Fruit fly (Drosophila melanogaster): ENCODE data around the gene pkm.
A peak's percentile ranks its signal among the peaks of the same experiment; 100 is the strongest.

Gene pkm

DNA sequence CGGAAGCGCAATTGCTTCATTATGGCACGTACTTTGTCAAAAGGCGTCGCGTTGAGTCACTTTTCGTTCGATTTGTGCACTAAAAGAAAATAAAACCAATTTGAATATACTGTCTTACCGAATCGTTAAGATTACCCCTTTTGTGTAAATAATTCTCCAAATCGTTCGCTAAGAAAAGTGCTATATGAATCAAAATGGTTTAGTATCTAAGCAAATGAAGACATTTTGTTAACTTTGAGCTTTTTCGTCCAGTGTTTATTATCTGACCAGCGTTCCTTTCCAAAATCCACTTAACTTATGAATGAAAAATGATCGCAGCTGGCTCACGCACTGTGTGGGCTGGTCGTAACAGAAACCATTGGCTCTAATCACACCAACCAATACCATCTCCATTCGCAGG lies 33.9 kb downstream of the pkm start (continued):
- TF ChIP-seq so (GFP tag; IDR thresholded peaks at IDR 0.05) (no peak), gcm (GFP tag; optimal IDR thresholded peaks at IDR 0.05) (no peak), CoRest (tag; optimal IDR thresholded peaks at IDR 0.05) (peak; percentile 3), Atf3 (GFP tag; optimal IDR thresholded peaks at IDR 0.05) (no peak), CG15011 (GFP tag; optimal IDR thresholded peaks at IDR 0.05) (no peak), lmd (GFP tag; IDR thresholded peaks at IDR 0.05) (0 out of 2 replicates have a peak, but pooled peaks have one; percentile 9), nerfin-1 (tag; optimal IDR thresholded peaks at IDR 0.05) (no peak), Abd-B (GFP tag; optimal IDR thresholded peaks at IDR 0.05) (no peak), CG17802 (tag; optimal IDR thresholded peaks at IDR 0.05) (no peak), lov (optimal IDR thresholded peaks at IDR 0.05) (no peak), lov (GFP tag; IDR thresholded peaks at IDR 0.05) (no peak), CG11723 (GFP tag; optimal IDR thresholded peaks at IDR 0.05) (no peak), croc (GFP tag; conservative IDR thresholded peaks at IDR 0.05) (no peak), jumu (GFP tag; optimal IDR thresholded peaks at IDR 0.05) (no peak), CTCF (GFP tag; optimal IDR thresholded peaks at IDR 0.05) (no peak), Opbp (GFP tag; IDR thresholded peaks at IDR 0.05; ENCODE audit: partially characterized antibody) (no peak), lbe (GFP tag; optimal IDR thresholded peaks at IDR 0.05) (peak; percentile 12), cas (GFP tag; IDR thresholded peaks at IDR 0.05) (no peak), CG10543 (GFP tag; optimal IDR thresholded peaks at IDR 0.05) (no peak), repo (GFP tag; optimal IDR thresholded peaks at IDR 0.05) (no peak), CG32772 (GFP tag; IDR thresholded peaks at IDR 0.05) (no peak), CG18011 (GFP tag; optimal IDR thresholded peaks at IDR 0.05) (no peak), CG16813 (GFP tag; IDR thresholded peaks at IDR 0.05; ENCODE audit: partially characterized antibody) (no peak), kni (GFP tag; optimal IDR thresholded peaks at IDR 0.05) (no peak), ems (GFP tag; optimal IDR thresholded peaks at IDR 0.05) (no peak), Ptx1 (GFP tag; IDR thresholded peaks at IDR 0.05) (0 out of 2 replicates have a peak, but pooled peaks have one; percentile 34), unc-4 (GFP tag; IDR thresholded peaks at IDR 0.05; ENCODE audit: partially characterized antibody) (no peak), twi (tag; optimal IDR thresholded peaks at IDR 0.05) (no peak), Blimp-1 (GFP tag; optimal IDR thresholded peaks at IDR 0.05) (peak; percentile 13), peb (GFP tag; IDR thresholded peaks at IDR 0.05) (no peak), CG1233 (GFP tag; optimal IDR thresholded peaks at IDR 0.05) (no peak), ci (GFP tag; IDR thresholded peaks at IDR 0.05) (no peak), emc (GFP tag; optimal IDR thresholded peaks at IDR 0.05) (no peak), NfI (GFP tag; optimal IDR thresholded peaks at IDR 0.05) (peak; percentile 22), CG17361 (GFP tag; IDR thresholded peaks at IDR 0.05) (no peak), CG33557 (GFP tag; optimal IDR thresholded peaks at IDR 0.05) (no peak), CG15269 (tag; optimal IDR thresholded peaks at IDR 0.05) (peak; percentile 33), nmo (GFP tag; optimal IDR thresholded peaks at IDR 0.05) (no peak), CG6854 (GFP tag; optimal IDR thresholded peaks at IDR 0.05) (no peak), CG7786 (GFP tag; optimal IDR thresholded peaks at IDR 0.05) (peak; percentile 8), CG7556 (GFP tag; optimal IDR thresholded peaks at IDR 0.05) (no peak), sc (optimal IDR thresholded peaks at IDR 0.05) (no peak), sc (GFP tag; optimal IDR thresholded peaks at IDR 0.05) (no peak), fru (optimal IDR thresholded peaks at IDR 0.05) (no peak), CG4730 (GFP tag; IDR thresholded peaks at IDR 0.05) (no peak), Sry-δ (GFP tag; optimal IDR thresholded peaks at IDR 0.05) (no peak), Drgx (GFP tag; IDR thresholded peaks at IDR 0.05) (no peak; the same call in 1 of the 2 replicates), zen (tag; optimal IDR thresholded peaks at IDR 0.05) (no peak), Dip2 (GFP tag; IDR thresholded peaks at IDR 0.05) (no peak), CG6654 (GFP tag; optimal IDR thresholded peaks at IDR 0.05) (no peak), CkIIα-i1 (GFP tag; IDR thresholded peaks at IDR 0.05) (no peak), CG12236 (GFP tag; optimal IDR thresholded peaks at IDR 0.05) (no peak), schlank (tag; optimal IDR thresholded peaks at IDR 0.05) (no peak)
